Worm (Caenorhabditis elegans) whole organism, L4/young adult: ENCODE results near the gene C31H2.4.

Experiments
- W03F9.2 ChIP-seq: fragments of 150-350 bp; optimal IDR thresholded peaks from 2 replicates; lab custom pipeline; 2014; ENCODE audit warnings: missing biosample characterization, missing genetic modification characterization
- dao-5 ChIP-seq: sonication (generic microtip); optimal IDR thresholded peaks from 2 replicates; lab custom pipeline; 2016; ENCODE audit warnings: missing genotype, missing genetic modification characterization, moderate library complexity, missing compliant biosample characterization
- him-1 ChIP-seq: sonication (generic microtip); optimal IDR thresholded peaks from 2 replicates; lab custom pipeline; 2016; ENCODE audit warnings: missing genotype, missing genetic modification reagents, missing genetic modification characterization, missing compliant biosample characterization

ce11 chrX:5151866-5152265, 7.6 kb downstream of the C31H2.4 start:
- TF ChIP-seq him-1 (tag; lab: Kevin White, UChicago) (no peak), W03F9.2 (tag; lab: Kevin White, UChicago) (no peak), dao-5 (tag; lab: Kevin White, UChicago) (no peak)
